Worm (Caenorhabditis elegans) whole organism, midembryonic: Measurements from ENCODE around the gene cbs-2.
A peak's percentile ranks its signal among the peaks of the same experiment; 100 is the strongest.
"Not testable (repeated sequence)": the region's sequence is repeated elsewhere in the genome, so short reads cannot be mapped to it uniquely, and the experiment has no call there.

Source experiments
- T22C8.4 ChIP-seq: fragments of 200-800 bp; sonication (Bioruptor generic); IDR thresholded peaks from 2 replicates; pipeline ENCODE4 v1.3.6; 2022; ENCODE audit warnings: missing genetic modification characterization, missing compliant biosample characterization
- cog-1 ChIP-seq: sonication (generic microtip); optimal IDR thresholded peaks from 2 replicates; lab custom pipeline; 2016; ENCODE audit warnings: missing genetic modification characterization, missing compliant biosample characterization
- flt-1 ChIP-seq: fragments of 200-800 bp; sonication (Bioruptor generic); IDR thresholded peaks from 2 replicates; pipeline ENCODE4 v1.3.6; 2022; ENCODE audit warnings: missing genetic modification characterization, missing compliant biosample characterization
- klf-2 ChIP-seq: fragments of 200-800 bp; sonication (Bioruptor generic); conservative IDR thresholded peaks from 2 replicates; pipeline ENCODE4 v1.3.6; 2022; ENCODE audit warnings: missing genetic modification reagents, missing genetic modification characterization, missing compliant biosample characterization
- med-1 ChIP-seq: sonication (generic microtip); optimal IDR thresholded peaks from 2 replicates; lab custom pipeline; 2017; ENCODE audit warnings: missing genetic modification characterization, mild to moderate bottlenecking, missing compliant biosample characterization, antibody characterized with exemption, missing genetic modification reagents; ENCODE audit not compliant: insufficient read depth
- ref-1 ChIP-seq: fragments of 200-800 bp; sonication (Bioruptor generic); conservative IDR thresholded peaks from 2 replicates; pipeline ENCODE4 v1.3.6; 2022; ENCODE audit warnings: missing genetic modification reagents, missing genetic modification characterization, missing compliant biosample characterization
- tab-1 ChIP-seq: fragments of 200-800 bp; sonication (Bioruptor generic); IDR thresholded peaks from 2 replicates; pipeline ENCODE4 v1.3.6; 2022; ENCODE audit warnings: missing genetic modification characterization, missing compliant biosample characterization
- ztf-23 ChIP-seq: fragments of 200-800 bp; sonication (Bioruptor generic); IDR thresholded peaks from 2 replicates; pipeline ENCODE4 v1.3.6; 2022; ENCODE audit warnings: missing genetic modification reagents, missing genetic modification characterization, missing compliant biosample characterization
- ztf-29 ChIP-seq: fragments of 200-800 bp; sonication (Bioruptor generic); IDR thresholded peaks from 2 replicates; pipeline ENCODE4 v1.3.6; 2022; ENCODE audit warnings: missing genetic modification reagents, missing genetic modification characterization, missing compliant biosample characterization

Gene cbs-2

DNA sequence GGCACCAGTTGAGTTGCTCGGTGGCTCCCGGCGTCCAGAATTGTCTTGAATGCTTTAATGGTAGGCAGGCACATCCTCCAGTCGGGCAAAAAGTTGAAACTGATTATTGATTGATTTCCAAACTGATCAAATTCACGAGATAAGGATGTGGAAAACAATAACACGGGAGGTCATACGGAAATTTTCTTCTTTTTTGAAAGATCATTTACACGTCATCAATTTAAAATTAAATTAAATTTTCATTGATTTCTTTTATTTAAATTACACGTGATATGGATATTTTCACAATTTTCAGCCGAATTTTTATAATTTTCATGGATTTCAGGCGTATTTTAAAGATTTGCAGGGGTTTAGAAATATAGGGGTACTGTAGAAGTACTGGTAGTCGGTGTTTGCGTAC, at the start of gene cbs-2:
Gene cbs-2, minus strand, starts transcription at position 101 of the 400 bp plus-strand sequence.
- TF ChIP-seq ref-1 (GFP tag; lab: Robert Waterston, UW) = no peak
- no peak for TF ChIP-seq T22C8.4 (GFP tag; lab: Robert Waterston, UW)
- no peak for TF ChIP-seq flt-1 (GFP tag; lab: Robert Waterston, UW)
- no peak for TF ChIP-seq tab-1 (GFP tag; lab: Robert Waterston, UW)
- TF ChIP-seq ztf-29 (GFP tag; lab: Robert Waterston, UW) = no peak
- no peak for TF ChIP-seq cog-1 (tag; lab: Kevin White, UChicago)
- no peak for TF ChIP-seq klf-2 (GFP tag; lab: Robert Waterston, UW)
- TF ChIP-seq ztf-23 (GFP tag; lab: Robert Waterston, UW) = no peak
- TF ChIP-seq med-1 (GFP tag; lab: Kevin White, UChicago) = no peak

DNA sequence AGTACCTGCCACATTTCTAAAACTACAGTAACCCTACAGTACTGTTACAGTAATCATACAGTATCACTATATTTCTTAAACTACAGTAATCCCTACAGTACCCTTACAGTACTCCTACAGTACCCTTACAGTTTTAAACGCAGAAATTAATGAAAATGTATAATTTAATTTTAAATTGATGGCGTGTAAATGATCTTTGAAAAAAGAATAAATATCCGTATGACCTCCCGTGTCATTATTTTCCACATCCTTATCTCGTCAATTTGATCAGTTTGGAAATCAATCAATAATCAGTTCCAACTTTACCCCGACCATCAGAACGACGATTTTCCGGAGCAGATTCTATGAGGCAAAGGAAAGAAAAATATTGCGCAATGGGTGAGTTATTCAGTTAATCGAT, 31.5 kb upstream of the cbs-2 start, which contains the start of gene K09F6.3:
Gene K09F6.3, plus strand, starts transcription at position 301 of the 400 bp plus-strand sequence.
- TF ChIP-seq klf-2, flt-1, ref-1 (GFP tag; lab: Robert Waterston, UW): not testable (repeated sequence)

- TF ChIP-seq tab-1 (GFP tag; lab: Robert Waterston, UW) = no peak
- TF ChIP-seq ztf-23 (GFP tag; lab: Robert Waterston, UW) = no peak
- TF ChIP-seq flt-1 (GFP tag; lab: Robert Waterston, UW) = no peak
- TF ChIP-seq ref-1 (GFP tag; lab: Robert Waterston, UW) = no peak
- no peak for TF ChIP-seq med-1 (GFP tag; lab: Kevin White, UChicago)
- TF ChIP-seq klf-2 (GFP tag; lab: Robert Waterston, UW) = no peak
- no peak for TF ChIP-seq T22C8.4 (GFP tag; lab: Robert Waterston, UW)
- TF ChIP-seq cog-1 (tag; lab: Kevin White, UChicago) = no peak
- TF ChIP-seq ztf-29 (GFP tag; lab: Robert Waterston, UW) = no peak
Measured at ce11 chrII:2253676-2254075, 30.3 kb upstream of the cbs-2 start.

ce11 chrII:2251617-2252016, 28.2 kb upstream of the cbs-2 start:
- no peak for TF ChIP-seq cog-1 (tag; lab: Kevin White, UChicago)
- peak; percentile 30; the same call in 1 of the 2 replicates for TF ChIP-seq ref-1 (GFP tag; lab: Robert Waterston, UW)

DNA sequence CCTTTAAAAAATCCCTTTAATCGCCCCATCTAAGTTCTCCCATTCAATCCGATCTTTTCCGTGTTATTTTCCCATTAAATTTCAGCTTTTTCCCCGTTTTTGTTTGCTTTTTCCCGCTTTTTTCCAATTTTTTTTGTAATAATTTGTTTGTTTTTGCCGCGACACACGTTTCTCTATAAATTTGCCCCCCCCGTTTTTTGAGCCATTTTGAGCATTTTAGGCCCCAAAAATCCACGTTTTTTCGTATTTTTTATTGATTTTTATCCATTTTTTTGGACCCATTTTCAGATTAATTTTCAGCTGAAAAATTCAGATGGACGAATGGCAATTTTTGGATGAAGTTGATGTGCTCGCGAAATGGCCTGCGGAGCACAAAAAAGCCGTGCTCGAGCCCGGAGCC, 20.0 kb upstream of the cbs-2 start, which contains the start of gene F54A3.2:
Gene F54A3.2, plus strand, starts transcription at position 301 of the 400 bp plus-strand sequence.
- TF ChIP-seq med-1 (GFP tag; lab: Kevin White, UChicago) = no peak
- TF ChIP-seq T22C8.4 (GFP tag; lab: Robert Waterston, UW) = no peak
- no peak for TF ChIP-seq cog-1 (tag; lab: Kevin White, UChicago)
- TF ChIP-seq ztf-29 (GFP tag; lab: Robert Waterston, UW) = no peak
- TF ChIP-seq ztf-23 (GFP tag; lab: Robert Waterston, UW) = no peak
- TF ChIP-seq tab-1 (GFP tag; lab: Robert Waterston, UW) = no peak
- TF ChIP-seq klf-2 (GFP tag; lab: Robert Waterston, UW) = no peak
- TF ChIP-seq ref-1 (GFP tag; lab: Robert Waterston, UW) = no peak
- TF ChIP-seq flt-1 (GFP tag; lab: Robert Waterston, UW) = no peak

- 0 out of 2 replicates have a peak, but pooled peaks have one; percentile 6 for TF ChIP-seq T22C8.4 (GFP tag; lab: Robert Waterston, UW)
- no peak for TF ChIP-seq tab-1 (GFP tag; lab: Robert Waterston, UW)
Measured at ce11 chrII:2236352-2236751, 13.0 kb upstream of the cbs-2 start.

DNA sequence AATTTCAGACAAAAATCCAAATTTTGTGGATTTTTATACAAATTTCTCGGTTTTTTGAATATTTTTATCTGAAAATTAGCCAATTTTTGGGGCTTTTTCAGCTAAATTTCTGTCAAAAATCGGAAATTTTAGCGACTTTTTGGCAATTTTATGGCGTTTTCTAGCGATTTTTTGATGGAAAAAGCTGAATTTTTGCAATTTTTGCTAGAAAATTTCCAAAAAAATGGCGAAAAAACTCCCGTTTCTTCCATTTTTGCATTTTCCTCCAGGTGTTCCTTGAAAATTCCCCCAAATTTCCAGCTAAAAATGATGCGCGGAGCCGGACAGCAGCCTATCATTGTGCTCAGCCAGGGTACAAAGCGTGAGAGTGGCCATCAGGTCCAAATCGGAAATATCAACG, 9.9 kb upstream of the cbs-2 start, which contains the start of gene cct-3:
Gene cct-3, plus strand, starts transcription at position 301 of the 400 bp plus-strand sequence.
- TF ChIP-seq ztf-29 (GFP tag; lab: Robert Waterston, UW) = no peak
- no peak for TF ChIP-seq cog-1 (tag; lab: Kevin White, UChicago)
- TF ChIP-seq ref-1 (GFP tag; lab: Robert Waterston, UW) = no peak
- no peak for TF ChIP-seq tab-1 (GFP tag; lab: Robert Waterston, UW)
- TF ChIP-seq T22C8.4 (GFP tag; lab: Robert Waterston, UW) = no peak
- TF ChIP-seq klf-2 (GFP tag; lab: Robert Waterston, UW) = no peak
- TF ChIP-seq flt-1 (GFP tag; lab: Robert Waterston, UW) = no peak
- no peak for TF ChIP-seq med-1 (GFP tag; lab: Kevin White, UChicago)
- no peak for TF ChIP-seq ztf-23 (GFP tag; lab: Robert Waterston, UW)

ce11 chrII:2232429-2232828, 9.1 kb upstream of the cbs-2 start, which contains the start of gene F54A3.6:
F54A3.6 (minus strand) TSS chrII:2232470.
- TF ChIP-seq ztf-23 (GFP tag; lab: Robert Waterston, UW) = 0 out of 2 replicates have a peak, but pooled peaks have one; percentile 31

DNA sequence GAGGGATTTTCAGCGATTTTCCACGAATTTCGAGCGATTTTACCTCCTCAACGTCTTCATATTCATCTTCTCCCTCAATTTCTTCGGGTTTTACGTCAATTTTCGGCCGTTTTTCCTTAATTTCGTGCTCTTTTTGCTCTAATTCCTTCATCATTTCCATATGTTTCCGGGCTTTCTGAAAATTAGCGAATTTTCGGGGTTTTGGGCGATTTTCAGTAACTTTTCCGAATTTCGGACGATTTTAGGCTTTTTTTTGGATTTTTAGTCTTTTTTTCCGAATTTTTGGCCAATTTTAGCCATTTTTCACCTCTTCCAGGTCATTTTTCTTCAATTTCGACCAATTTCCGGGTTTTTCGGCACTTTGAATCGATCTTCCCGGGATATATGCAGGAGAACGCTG, 7.0 kb upstream of the cbs-2 start:
- no peak for TF ChIP-seq klf-2 (GFP tag; lab: Robert Waterston, UW)
- no peak for TF ChIP-seq tab-1 (GFP tag; lab: Robert Waterston, UW)
- no peak for TF ChIP-seq ref-1 (GFP tag; lab: Robert Waterston, UW)
- no peak for TF ChIP-seq ztf-23 (GFP tag; lab: Robert Waterston, UW)

ce11 chrII:2225608-2226007, 2.2 kb upstream of the cbs-2 start, which contains the start of gene F54A3.5:
F54A3.5 (minus strand) TSS chrII:2225708.
- no peak for TF ChIP-seq ztf-29 (GFP tag; lab: Robert Waterston, UW)
